Worm (Caenorhabditis elegans): ENCODE measurements around the gene Y49E10.4.

ce11 chrIII:12375614-12376013 is 8.0 kb downstream of the Y49E10.4 start:
- TF ChIP-seq nhr-77 (tag; optimal IDR thresholded peaks at IDR 0.05) (no peak), unc-98 (GFP tag; IDR thresholded peaks at IDR 0.05) (no peak), ama-1 (optimal IDR thresholded peaks at IDR 0.05) (no peak), nhr-11 (tag; optimal IDR thresholded peaks at IDR 0.05) (no peak), elt-3 (tag; optimal IDR thresholded peaks at IDR 0.05) (no peak), ztf-4 (tag; optimal IDR thresholded peaks at IDR 0.05) (no peak), snpc-4 (tag; optimal IDR thresholded peaks at IDR 0.05) (no peak), unc-62 (GFP tag; optimal IDR thresholded peaks at IDR 0.05) (no peak), nhr-237 (tag; optimal IDR thresholded peaks at IDR 0.05) (no peak)

All from whole organism, L1 larva.